Fruit fly (Drosophila melanogaster) whole organism, embryonic: ENCODE data around the gene CG5639.

Experiments used
- Aef1 ChIP-seq: fragments of 200-800 bp; sonication (Bioruptor generic); IDR thresholded peaks from 3 replicates; pipeline ENCODE4 v1.3.6; 2022; ENCODE audit warnings: missing biosample characterization, missing genetic modification characterization
- Asciz ChIP-seq: fragments of 200-800 bp; sonication (Bioruptor generic); optimal IDR thresholded peaks from 2 replicates; lab custom pipeline; 2017; ENCODE audit warnings: missing biosample characterization, mild to moderate bottlenecking, missing genetic modification characterization, missing genetic modification reagents
- BEAF-32 ChIP-seq: fragments of 200-800 bp; sonication (Bioruptor generic); optimal IDR thresholded peaks from 3 replicates; lab custom pipeline; 2017; ENCODE audit warnings: missing biosample characterization, missing genetic modification characterization, mild to moderate bottlenecking, moderate library complexity, missing genetic modification reagents
- Blimp-1 ChIP-seq: fragments of 200-800 bp; sonication (Bioruptor generic); optimal IDR thresholded peaks from 3 replicates; lab custom pipeline; 2018; ENCODE audit warnings: missing biosample characterization, missing genetic modification characterization, mild to moderate bottlenecking, moderate library complexity, missing genetic modification reagents
- C15 ChIP-seq: fragments of 200-800 bp; sonication (Bioruptor generic); IDR thresholded peaks from 3 replicates; pipeline ENCODE4 v1.3.6; 2022; ENCODE audit warnings: missing biosample characterization, missing genetic modification characterization
- CG11560 ChIP-seq: fragments of 200-800 bp; sonication (Bioruptor generic); IDR thresholded peaks from 3 replicates; pipeline ENCODE4 v1.3.6; 2022; ENCODE audit warnings: missing biosample characterization, missing genetic modification characterization
- CG11723 ChIP-seq: fragments of 200-800 bp; sonication (Bioruptor generic); optimal IDR thresholded peaks from 2 replicates; lab custom pipeline; 2017; ENCODE audit warnings: missing biosample characterization, mild to moderate bottlenecking, missing genetic modification characterization
- CG12071 ChIP-seq: fragments of 200-800 bp; sonication (Bioruptor generic); optimal IDR thresholded peaks from 3 replicates; lab custom pipeline; 2018; ENCODE audit warnings: missing biosample characterization, mild to moderate bottlenecking, missing genetic modification characterization
- CG12155 ChIP-seq: fragments of 200-800 bp; sonication (Bioruptor generic); optimal IDR thresholded peaks from 3 replicates; lab custom pipeline; 2016; ENCODE audit warnings: missing biosample characterization, missing genetic modification characterization
- CG12391 ChIP-seq: fragments of 200-800 bp; sonication (Bioruptor generic); optimal IDR thresholded peaks from 3 replicates; lab custom pipeline; 2018; ENCODE audit warnings: missing biosample characterization, mild to moderate bottlenecking, missing genetic modification characterization, moderate library complexity
- CG12744 ChIP-seq: fragments of 200-800 bp; sonication (Bioruptor generic); optimal IDR thresholded peaks from 2 replicates; lab custom pipeline; 2016; ENCODE audit warnings: missing biosample characterization, missing genetic modification characterization
- CG12769 ChIP-seq: fragments of 200-800 bp; sonication (Bioruptor generic); optimal IDR thresholded peaks from 2 replicates; lab custom pipeline; 2019; ENCODE audit warnings: missing biosample characterization, mild to moderate bottlenecking, missing genetic modification characterization, moderate library complexity
- CG13775 ChIP-seq: fragments of 200-800 bp; sonication (Bioruptor generic); optimal IDR thresholded peaks from 3 replicates; lab custom pipeline; 2017; ENCODE audit warnings: missing biosample characterization, mild to moderate bottlenecking, missing genetic modification characterization
- CG14014 ChIP-seq: fragments of 200-800 bp; sonication (Bioruptor generic); IDR thresholded peaks from 2 replicates; pipeline ENCODE4 v1.3.6; 2022; ENCODE audit warnings: missing biosample characterization, missing genetic modification characterization
- CG15011 ChIP-seq: fragments of 200-800 bp; sonication (Bioruptor generic); optimal IDR thresholded peaks from 3 replicates; lab custom pipeline; 2018; ENCODE audit warnings: missing biosample characterization, mild to moderate bottlenecking, missing genetic modification characterization
- CG16863 ChIP-seq: fragments of 200-800 bp; sonication (Bioruptor generic); optimal IDR thresholded peaks from 3 replicates; lab custom pipeline; 2016; ENCODE audit warnings: missing biosample characterization, missing genetic modification characterization
- CG17359 ChIP-seq: fragments of 200-800 bp; sonication (Bioruptor generic); optimal IDR thresholded peaks from 3 replicates; lab custom pipeline; 2018; ENCODE audit warnings: missing biosample characterization, mild to moderate bottlenecking, missing genetic modification characterization, moderate library complexity
- CG17385 ChIP-seq: fragments of 200-800 bp; sonication (Bioruptor generic); optimal IDR thresholded peaks from 3 replicates; lab custom pipeline; 2018; ENCODE audit warnings: missing biosample characterization, mild to moderate bottlenecking, missing genetic modification characterization
- CG17612 ChIP-seq: fragments of 200-800 bp; sonication (Bioruptor generic); IDR thresholded peaks from 2 replicates; pipeline ENCODE4 v1.3.6; 2022; ENCODE audit warnings: missing biosample characterization, missing genetic modification characterization
- CG18262 ChIP-seq: fragments of 200-800 bp; optimal IDR thresholded peaks from 3 replicates; lab custom pipeline; 2019; ENCODE audit warnings: missing biosample characterization, mild to moderate bottlenecking, missing genetic modification characterization, moderate library complexity
- CG18599 ChIP-seq: fragments of 200-800 bp; sonication (Bioruptor generic); optimal IDR thresholded peaks from 3 replicates; lab custom pipeline; 2017; ENCODE audit warnings: missing biosample characterization, missing genetic modification characterization, mild to moderate bottlenecking, moderate library complexity, missing genetic modification reagents
- CG18619 ChIP-seq: fragments of 200-800 bp; sonication (Bioruptor generic); optimal IDR thresholded peaks from 3 replicates; lab custom pipeline; 2017; ENCODE audit warnings: missing biosample characterization, mild to moderate bottlenecking, missing genetic modification characterization
- CG31224 ChIP-seq: fragments of 200-800 bp; sonication (Bioruptor generic); IDR thresholded peaks from 2 replicates; pipeline ENCODE4 v1.3.6; 2022; ENCODE audit warnings: missing biosample characterization, missing genetic modification characterization
- CG3847 ChIP-seq: fragments of 200-800 bp; sonication (Bioruptor generic); IDR thresholded peaks from 2 replicates; pipeline ENCODE4 v1.3.6; 2022; ENCODE audit warnings: missing biosample characterization, missing genetic modification characterization
- CG4617 ChIP-seq: fragments of 200-800 bp; sonication (Bioruptor generic); optimal IDR thresholded peaks from 3 replicates; lab custom pipeline; 2016; ENCODE audit warnings: missing biosample characterization, missing genetic modification characterization, borderline replicate concordance
- CG9727 ChIP-seq: fragments of 200-800 bp; sonication (Bioruptor generic); optimal IDR thresholded peaks from 3 replicates; lab custom pipeline; 2017; ENCODE audit warnings: missing biosample characterization, mild to moderate bottlenecking, missing genetic modification characterization
- CrebB ChIP-seq: fragments of 200-800 bp; sonication (Bioruptor generic); optimal IDR thresholded peaks from 3 replicates; lab custom pipeline; 2018; ENCODE audit warnings: missing biosample characterization, mild to moderate bottlenecking, missing genetic modification characterization
- Dip2 ChIP-seq: fragments of 200-800 bp; sonication (Bioruptor generic); IDR thresholded peaks from 2 replicates; pipeline ENCODE4 v1.3.6; 2022; ENCODE audit warnings: missing biosample characterization, missing genetic modification characterization
- Doc2 ChIP-seq: fragments of 200-800 bp; sonication (Bioruptor generic); IDR thresholded peaks from 2 replicates; pipeline ENCODE4 v1.3.6; 2022; ENCODE audit warnings: missing biosample characterization, missing genetic modification characterization
- H2.0 ChIP-seq: fragments of 200-800 bp; sonication (Bioruptor generic); IDR thresholded peaks from 2 replicates; pipeline ENCODE4 v1.3.6; 2022; ENCODE audit warnings: missing biosample characterization, missing genetic modification characterization
- MESR4 ChIP-seq: fragments of 200-800 bp; sonication (Bioruptor generic); optimal IDR thresholded peaks from 2 replicates; lab custom pipeline; 2018; ENCODE audit warnings: missing biosample characterization, mild to moderate bottlenecking, missing genetic modification characterization, moderate library complexity
- MTF-1 ChIP-seq: fragments of 200-800 bp; sonication (Bioruptor generic); optimal IDR thresholded peaks from 2 replicates; lab custom pipeline; 2018; ENCODE audit warnings: missing biosample characterization, mild to moderate bottlenecking, missing genetic modification characterization, borderline replicate concordance
- Nf-YB ChIP-seq: fragments of 200-800 bp; sonication (Bioruptor generic); optimal IDR thresholded peaks from 3 replicates; lab custom pipeline; 2019; ENCODE audit warnings: missing biosample characterization, mild to moderate bottlenecking, missing genetic modification characterization, moderate library complexity
- chm ChIP-seq: fragments of 200-800 bp; sonication (Bioruptor generic); IDR thresholded peaks from 2 replicates; pipeline ENCODE4 v1.3.6; 2022; ENCODE audit warnings: missing biosample characterization, missing genetic modification characterization
- chn ChIP-seq: fragments of 200-800 bp; sonication (Bioruptor generic); optimal IDR thresholded peaks from 2 replicates; lab custom pipeline; 2016; ENCODE audit warnings: missing biosample characterization, missing genetic modification characterization
- ci ChIP-seq: fragments of 200-800 bp; sonication (Bioruptor generic); IDR thresholded peaks from 3 replicates; pipeline ENCODE4 v1.3.6; 2022; ENCODE audit warnings: missing biosample characterization, missing genetic modification characterization
- crol ChIP-seq: fragments of 200-800 bp; sonication (Bioruptor generic); IDR thresholded peaks from 2 replicates; pipeline ENCODE4 v1.3.6; 2022; ENCODE audit warnings: missing biosample characterization, missing genetic modification characterization
- da ChIP-seq: fragments of 200-800 bp; sonication (Bioruptor generic); optimal IDR thresholded peaks from 2 replicates; lab custom pipeline; 2016; ENCODE audit warnings: missing biosample characterization, missing genetic modification characterization
- dm ChIP-seq: fragments of 200-800 bp; sonication (Bioruptor generic); optimal IDR thresholded peaks from 3 replicates; lab custom pipeline; 2016; ENCODE audit warnings: missing biosample characterization, missing genetic modification characterization
- emc ChIP-seq: fragments of 200-800 bp; sonication (Bioruptor generic); optimal IDR thresholded peaks from 2 replicates; lab custom pipeline; 2016; ENCODE audit warnings: missing biosample characterization, missing genetic modification characterization
- grn ChIP-seq: fragments of 200-800 bp; sonication (Bioruptor generic); optimal IDR thresholded peaks from 3 replicates; lab custom pipeline; 2017; ENCODE audit warnings: missing biosample characterization, missing genetic modification characterization
- gro ChIP-seq: fragments of 200-800 bp; sonication (Bioruptor generic); optimal IDR thresholded peaks from 2 replicates; lab custom pipeline; 2016; ENCODE audit warnings: missing biosample characterization, missing genetic modification characterization
- ham ChIP-seq: fragments of 200-800 bp; sonication (Bioruptor generic); IDR thresholded peaks from 2 replicates; pipeline ENCODE4 v1.3.6; 2022; ENCODE audit warnings: missing biosample characterization, missing genetic modification characterization
- hth ChIP-seq: fragments of >200 bp; optimal IDR thresholded peaks from 2 replicates; lab custom pipeline; 2017; ENCODE audit warnings: inconsistent platforms
- insv ChIP-seq, 2 experiments: fragments of 200-800 bp; sonication (Bioruptor generic); optimal IDR thresholded peaks; 3 replicates each; lab custom pipeline; 2016 to 2018; ENCODE audit warnings: missing biosample characterization in 2 of 2, missing genetic modification characterization in 2 of 2
- mld ChIP-seq: fragments of 200-800 bp; sonication (Bioruptor generic); IDR thresholded peaks from 3 replicates; pipeline ENCODE4 v1.3.6; 2022; ENCODE audit warnings: missing biosample characterization, missing genetic modification characterization; ENCODE audit not compliant: partially characterized antibody
- pzg ChIP-seq: fragments of 200-800 bp; sonication (Bioruptor generic); optimal IDR thresholded peaks from 3 replicates; lab custom pipeline; 2018; ENCODE audit warnings: missing biosample characterization, mild to moderate bottlenecking, missing genetic modification characterization, moderate library complexity
- sens-2 ChIP-seq: fragments of 200-800 bp; sonication (Bioruptor generic); IDR thresholded peaks from 2 replicates; pipeline ENCODE4 v1.3.6; 2022; ENCODE audit warnings: missing biosample characterization, missing genetic modification characterization
- sqz ChIP-seq: fragments of 200-800 bp; sonication (Bioruptor generic); optimal IDR thresholded peaks from 3 replicates; lab custom pipeline; 2018; ENCODE audit warnings: missing biosample characterization, mild to moderate bottlenecking, missing genetic modification characterization
- stwl ChIP-seq: fragments of 200-800 bp; sonication (Bioruptor generic); optimal IDR thresholded peaks from 3 replicates; lab custom pipeline; 2018; ENCODE audit warnings: missing biosample characterization, mild to moderate bottlenecking, missing genetic modification characterization, moderate library complexity

Gene CG5639

dm6 chr3R:27558660-27559319 is 37.1 kb downstream of the CG5639 start, which contains the start of gene Klp98A (continued):
- TF ChIP-seq C15 (no peak), CG17359 (tag; lab: Kevin White, UChicago) (no peak), CG4617 (peak; percentile 73), CG18619 (GFP tag; lab: Kevin White, UChicago) (peak; percentile 6), CG3847 (GFP tag; lab: Robert Waterston, UW) (peak; percentile 37; the same call in 1 of the 2 replicates), chm (GFP tag; lab: Robert Waterston, UW) (peak; percentile 55; the same call in 1 of the 2 replicates), CG16863 (no peak), H2.0 (GFP tag; lab: Robert Waterston, UW) (no peak), CG17385 (GFP tag; lab: Kevin White, UChicago) (peak; percentile 8), ci (peak; percentile 32; the same call in 1 of the 3 replicates), CG12155 (GFP tag; lab: Kevin White, UChicago) (peak; percentile 17), MESR4 (GFP tag; lab: Kevin White, UChicago) (peak; percentile 65), CG14014 (GFP tag; lab: Robert Waterston, UW) (no peak), CG12769 (tag; lab: Kevin White, UChicago) (peak; percentile 31), Dip2 (GFP tag; lab: Robert Waterston, UW) (no peak), grn (peak; percentile 16), dm (peak; percentile 1), CG15011 (no peak), pzg (peak; percentile 95), sens-2 (GFP tag; lab: Robert Waterston, UW) (no peak), Doc2 (GFP tag; lab: Robert Waterston, UW) (no peak), CrebB (tag; lab: Kevin White, UChicago) (peak; percentile 41), Asciz (GFP tag; lab: Kevin White, UChicago) (no peak), ham (GFP tag; lab: Robert Waterston, UW) (no peak), Aef1 (GFP tag; lab: Robert Waterston, UW) (peak; percentile 59), stwl (tag; lab: Kevin White, UChicago) (peak; percentile 82), crol (GFP tag; lab: Robert Waterston, UW) (0 out of 2 replicates have a peak, but pooled peaks have one; percentile 2), CG17612 (no peak), insv (GFP tag; optimal IDR thresholded peaks at IDR 0.05; lab: Kevin White, UChicago) (peak in 1 of 2 experiments; percentile 29), BEAF-32 (peak; percentile 49), CG13775 (GFP tag; lab: Kevin White, UChicago) (peak; percentile 12), CG31224 (no peak), da (no peak), MTF-1 (GFP tag; lab: Kevin White, UChicago) (peak; percentile 41), emc (no peak), Nf-YB (no peak)
- TF ChIP-seq, all 482 proteins: peak for 99

DNA sequence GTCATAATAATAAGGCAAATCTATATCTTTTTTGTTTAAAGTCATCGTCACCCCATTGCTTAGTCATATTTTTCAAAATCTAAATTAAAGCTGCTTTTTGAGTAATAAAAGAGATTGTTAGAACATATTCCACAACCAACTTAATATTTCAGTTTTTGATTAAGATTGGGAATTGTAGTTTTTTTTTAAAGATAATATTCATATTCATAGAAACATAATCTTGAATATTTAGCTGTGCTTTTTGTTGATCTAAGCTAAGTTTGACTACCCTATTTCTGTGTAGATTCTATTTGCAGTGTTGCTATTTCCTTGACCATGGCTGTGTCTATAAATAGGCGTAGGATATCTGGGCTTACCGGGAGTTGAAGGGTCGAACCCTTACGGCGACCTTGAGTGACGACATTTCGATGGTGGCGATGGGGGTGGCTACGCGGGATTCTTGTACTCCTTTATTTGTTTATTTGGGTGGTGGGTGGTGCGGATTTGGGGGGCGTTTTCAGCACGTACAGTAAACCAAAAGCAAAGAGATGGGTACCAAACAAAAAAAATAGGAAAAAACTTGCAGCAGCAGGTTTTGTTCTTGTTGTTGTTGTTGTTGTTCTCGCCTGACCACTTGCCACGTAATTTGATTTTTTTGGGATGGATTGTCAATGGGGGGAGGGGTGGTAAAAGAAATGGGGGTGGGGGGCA is 37.8 kb downstream of the CG5639 start:
- no peak for TF ChIP-seq Blimp-1 (GFP tag; lab: Kevin White, UChicago)
- no peak for TF ChIP-seq hth
- no peak for TF ChIP-seq insv (GFP tag; optimal IDR thresholded peaks at IDR 0.05; lab: Kevin White, UChicago)
- TF ChIP-seq CG18599 (GFP tag; lab: Kevin White, UChicago), result peak; percentile 19
- 0 out of 3 replicates have a peak, but pooled peaks have one; percentile 25 for TF ChIP-seq mld (GFP tag; lab: Robert Waterston, UW)
- no peak for TF ChIP-seq gro
- peak; percentile 16 for TF ChIP-seq chn (GFP tag; lab: Kevin White, UChicago)
- TF ChIP-seq CG18262 (tag; lab: Kevin White, UChicago), result peak; percentile 38
- TF ChIP-seq sqz (GFP tag; lab: Kevin White, UChicago), result peak; percentile 81
- peak; percentile 32 for TF ChIP-seq CG12391 (tag; lab: Kevin White, UChicago)
- TF ChIP-seq CG11560 (tag; lab: Robert Waterston, UW), result no peak
- no peak for TF ChIP-seq CG12744
- TF ChIP-seq CG12071 (GFP tag; lab: Kevin White, UChicago), result no peak
- TF ChIP-seq CG9727 (GFP tag; lab: Kevin White, UChicago), result peak; percentile 16
- no peak for TF ChIP-seq CG11723 (GFP tag; lab: Kevin White, UChicago)
- no peak for TF ChIP-seq CG14014 (GFP tag; lab: Robert Waterston, UW)
